Worm (Caenorhabditis elegans) whole organism, L4/young adult: Measurements from ENCODE around the gene C27D8.3.

Source experiments
- W03F9.2 ChIP-seq: fragments of 150-350 bp; optimal IDR thresholded peaks from 2 replicates; lab custom pipeline; 2014; ENCODE audit warnings: missing biosample characterization, missing genetic modification characterization
- dao-5 ChIP-seq: sonication (generic microtip); optimal IDR thresholded peaks from 2 replicates; lab custom pipeline; 2016; ENCODE audit warnings: missing genotype, missing genetic modification characterization, moderate library complexity, missing compliant biosample characterization
- him-1 ChIP-seq: sonication (generic microtip); optimal IDR thresholded peaks from 2 replicates; lab custom pipeline; 2016; ENCODE audit warnings: missing genotype, missing genetic modification reagents, missing genetic modification characterization, missing compliant biosample characterization

C27D8.3 gene

DNA sequence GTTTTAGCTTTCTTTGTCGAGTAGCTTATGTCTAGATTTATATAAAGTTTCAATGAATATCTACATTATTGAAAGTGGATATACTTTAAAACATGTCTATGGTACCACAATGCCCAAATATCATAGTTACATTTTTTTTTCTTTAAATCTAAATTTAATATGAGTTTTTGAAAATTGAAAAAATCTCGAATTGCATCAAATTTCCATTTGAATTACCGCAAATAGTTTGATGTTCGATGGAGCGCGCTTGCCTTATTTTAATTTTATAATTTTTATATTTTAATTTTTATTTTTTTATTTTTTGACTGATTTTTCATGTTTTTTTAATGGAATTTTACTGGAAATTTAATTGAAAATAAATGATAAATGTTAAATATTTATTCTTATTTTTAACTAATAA lies 36.8 kb downstream of the C27D8.3 start, which contains the start of gene T23B5.4:
TSS of gene T23B5.4 (plus strand) at position 301 of the 400 bp plus-strand sequence.
- TF ChIP-seq W03F9.2 (tag; lab: Kevin White, UChicago) (no peak), him-1 (no peak), dao-5 (tag; lab: Kevin White, UChicago) (no peak)
